Fruit fly (Drosophila melanogaster): ENCODE measurements around the gene santa-maria.
A peak's percentile ranks its signal among the peaks of the same experiment; 100 is the strongest.

santa-maria gene

dm6 chr2L:7436492-7437324 is 14.3 kb downstream of the santa-maria start (continued):
- TF ChIP-seq tap (tag; optimal IDR thresholded peaks at IDR 0.05): peak; percentile 29
- peak; percentile 41 for TF ChIP-seq CG31365 (tag; optimal IDR thresholded peaks at IDR 0.05)
- TF ChIP-seq HLH54F (GFP tag; optimal IDR thresholded peaks at IDR 0.05): peak; percentile 49
- TF ChIP-seq Sin3A (optimal IDR thresholded peaks at IDR 0.05): no peak
- peak; percentile 66 for TF ChIP-seq CG11696 (GFP tag; IDR thresholded peaks at IDR 0.05)
- TF ChIP-seq Atf-2 (GFP tag; optimal IDR thresholded peaks at IDR 0.05): peak; percentile 63
- TF ChIP-seq zen2 (GFP tag; IDR thresholded peaks at IDR 0.05; ENCODE audit: partially characterized antibody): no peak
- no peak for TF ChIP-seq gt (GFP tag; IDR thresholded peaks at IDR 0.05)
- peak; percentile 54 for TF ChIP-seq slp2 (GFP tag; optimal IDR thresholded peaks at IDR 0.05)
- peak; percentile 49 for TF ChIP-seq CG9609 (GFP tag; optimal IDR thresholded peaks at IDR 0.05)
- no peak for TF ChIP-seq Ravus (GFP tag; IDR thresholded peaks at IDR 0.05)
- peak; percentile 36 for TF ChIP-seq CG17802 (tag; optimal IDR thresholded peaks at IDR 0.05)
- TF ChIP-seq tx (GFP tag; optimal IDR thresholded peaks at IDR 0.05): peak; percentile 59
- TF ChIP-seq Hr3 (GFP tag; optimal IDR thresholded peaks at IDR 0.05): peak; percentile 60
- TF ChIP-seq prd (optimal IDR thresholded peaks at IDR 0.05): no peak
- TF ChIP-seq prd (GFP tag; IDR thresholded peaks at IDR 0.05): peak; percentile 40; the same call in 2 of the 3 replicates
- peak; percentile 67 for TF ChIP-seq CG2875 (GFP tag; optimal IDR thresholded peaks at IDR 0.05)
- TF ChIP-seq klu (GFP tag; IDR thresholded peaks at IDR 0.05): no peak
- peak; percentile 72 for TF ChIP-seq CG14050 (GFP tag; IDR thresholded peaks at IDR 0.05)
- TF ChIP-seq hth (optimal IDR thresholded peaks at IDR 0.05): no peak
- peak; percentile 71 for TF ChIP-seq CG12744 (GFP tag; optimal IDR thresholded peaks at IDR 0.05)
- peak; percentile 72 for TF ChIP-seq Nf-YA (GFP tag; IDR thresholded peaks at IDR 0.05)
- peak; percentile 19; the same call in 1 of the 2 replicates for TF ChIP-seq ham (GFP tag; IDR thresholded peaks at IDR 0.05)
- TF ChIP-seq da (GFP tag; optimal IDR thresholded peaks at IDR 0.05): peak; percentile 4
- peak; percentile 87 for TF ChIP-seq NFAT (GFP tag; IDR thresholded peaks at IDR 0.05)
- peak; percentile 38 for TF ChIP-seq Bteb2 (GFP tag; optimal IDR thresholded peaks at IDR 0.05)
- peak; percentile 76 for TF ChIP-seq CG11085 (GFP tag; IDR thresholded peaks at IDR 0.05)
- peak; percentile 80 for TF ChIP-seq CG43689 (GFP tag; IDR thresholded peaks at IDR 0.05)
- peak; percentile 84 for TF ChIP-seq bab2 (GFP tag; optimal IDR thresholded peaks at IDR 0.05)
- peak; percentile 43 for TF ChIP-seq ro (GFP tag; IDR thresholded peaks at IDR 0.05)
- peak; percentile 77 for TF ChIP-seq oc (tag; optimal IDR thresholded peaks at IDR 0.05)
- TF ChIP-seq CG2116 (GFP tag; optimal IDR thresholded peaks at IDR 0.05): peak; percentile 33
- peak; percentile 85 for TF ChIP-seq CG11247 (GFP tag; IDR thresholded peaks at IDR 0.05)
- peak; percentile 41 for TF ChIP-seq CG12391 (tag; optimal IDR thresholded peaks at IDR 0.05)
- peak; percentile 91 for TF ChIP-seq Vsx1 (GFP tag; optimal IDR thresholded peaks at IDR 0.05)
- TF ChIP-seq CG6272 (GFP tag; IDR thresholded peaks at IDR 0.05): no peak
- peak; percentile 5 for TF ChIP-seq Abd-B (GFP tag; optimal IDR thresholded peaks at IDR 0.05)
- TF ChIP-seq tna (GFP tag; IDR thresholded peaks at IDR 0.05; ENCODE audit: partially characterized antibody): no peak
- TF ChIP-seq CG10431 (GFP tag; optimal IDR thresholded peaks at IDR 0.05): peak; percentile 40
- peak; percentile 51 for TF ChIP-seq Bdp1 (GFP tag; optimal IDR thresholded peaks at IDR 0.05)
- TF ChIP-seq chinmo (GFP tag; IDR thresholded peaks at IDR 0.05; ENCODE audit: partially characterized antibody): no peak
- TF ChIP-seq CG16863 (GFP tag; optimal IDR thresholded peaks at IDR 0.05): peak; percentile 66
- peak; percentile 71 for TF ChIP-seq HHEX (GFP tag; optimal IDR thresholded peaks at IDR 0.05)
- TF ChIP-seq CG18619 (GFP tag; optimal IDR thresholded peaks at IDR 0.05): peak; percentile 76
- TF ChIP-seq CG10543 (GFP tag; optimal IDR thresholded peaks at IDR 0.05): peak; percentile 92
- TF ChIP-seq salm (tag; optimal IDR thresholded peaks at IDR 0.05): peak; percentile 11
- no peak for TF ChIP-seq az2 (GFP tag; optimal IDR thresholded peaks at IDR 0.05)
- TF ChIP-seq CG9727 (GFP tag; optimal IDR thresholded peaks at IDR 0.05): peak; percentile 49
- no peak for TF ChIP-seq inv (GFP tag; IDR thresholded peaks at IDR 0.05; ENCODE audit: partially characterized antibody)
- no peak for TF ChIP-seq TFAM (GFP tag; optimal IDR thresholded peaks at IDR 0.05)
